Worm (Caenorhabditis elegans) whole organism, L4 larva: Measurements from ENCODE around the gene F42A9.8.

Source experiments
- T20F7.1 ChIP-seq: fragments of 200-800 bp; sonication (Bioruptor generic); optimal IDR thresholded peaks from 2 replicates; lab custom pipeline; 2018; ENCODE audit warnings: mild to moderate bottlenecking, missing genetic modification characterization, missing compliant biosample characterization
- Y75B8A.6 ChIP-seq: fragments of 200-800 bp; sonication (Bioruptor generic); IDR thresholded peaks from 2 replicates; pipeline ENCODE4 v1.3.6; 2022; ENCODE audit warnings: missing genetic modification reagents, missing genetic modification characterization, missing compliant biosample characterization
- ZK337.2 ChIP-seq: fragments of 200-800 bp; sonication (Bioruptor generic); IDR thresholded peaks from 2 replicates; pipeline ENCODE4 v1.3.6; 2022; ENCODE audit warnings: missing genetic modification reagents, missing genetic modification characterization, missing compliant biosample characterization
- ama-1 ChIP-seq: fragments of 150-350 bp; optimal IDR thresholded peaks from 2 replicates; lab custom pipeline; 2014; ENCODE audit warnings: inconsistent platforms, mixed read lengths
- ceh-82 ChIP-seq: sonication (generic microtip); optimal IDR thresholded peaks from 2 replicates; lab custom pipeline; 2017; ENCODE audit warnings: missing biosample characterization, missing genetic modification characterization
- ces-1 ChIP-seq: fragments of 150-350 bp; sonication (generic microtip); optimal IDR thresholded peaks from 4 replicates; lab custom pipeline; 2014; ENCODE audit warnings: missing biosample characterization, missing genetic modification reagents, missing genetic modification characterization
- ctbp-1 ChIP-seq: fragments of 200-800 bp; sonication (Bioruptor generic); IDR thresholded peaks from 2 replicates; pipeline ENCODE4 v1.3.6; 2022; ENCODE audit warnings: missing genetic modification reagents, missing genetic modification characterization, missing compliant biosample characterization
- daf-16 ChIP-seq, 3 experiments: sonication (generic microtip); optimal IDR thresholded peaks; 2 replicates each; lab custom pipeline; 2016 to 2017; ENCODE audit warnings: missing genetic modification characterization in 3 of 3, missing genetic modification reagents in 3 of 3, mild to moderate bottlenecking in 2 of 3, missing compliant biosample characterization in 2 of 3, missing biosample characterization in 1 of 3, moderate library complexity in 1 of 3
- daf-8 ChIP-seq: fragments of 200-800 bp; sonication (Bioruptor generic); IDR thresholded peaks from 2 replicates; pipeline ENCODE4 v1.3.6; 2022; ENCODE audit warnings: missing genetic modification characterization, missing compliant biosample characterization
- dmd-8 ChIP-seq: fragments of 200-800 bp; sonication (Bioruptor generic); IDR thresholded peaks from 2 replicates; pipeline ENCODE4 v1.3.6; 2022; ENCODE audit warnings: missing genetic modification characterization, missing compliant biosample characterization
- duxl-1 ChIP-seq: sonication (generic microtip); optimal IDR thresholded peaks from 2 replicates; lab custom pipeline; 2016; ENCODE audit warnings: mild to moderate bottlenecking, missing genetic modification characterization, moderate library complexity, missing compliant biosample characterization; ENCODE audit not compliant: poor library complexity
- dve-1 ChIP-seq: sonication (generic microtip); optimal IDR thresholded peaks from 2 replicates; lab custom pipeline; 2017; ENCODE audit warnings: antibody characterized with exemption, mild to moderate bottlenecking, missing genetic modification characterization, missing compliant biosample characterization; ENCODE audit not compliant: insufficient read depth
- hlh-30 ChIP-seq: sonication (generic microtip); optimal IDR thresholded peaks from 2 replicates; lab custom pipeline; 2017; ENCODE audit warnings: antibody characterized with exemption, mild to moderate bottlenecking, missing genetic modification characterization, missing compliant biosample characterization; ENCODE audit not compliant: insufficient read depth
- hmg-1.1 ChIP-seq: fragments of 200-800 bp; sonication (Bioruptor generic); IDR thresholded peaks from 2 replicates; pipeline ENCODE4 v1.3.6; 2022; ENCODE audit warnings: missing genetic modification reagents, missing genetic modification characterization, missing compliant biosample characterization
- lin-15B ChIP-seq: fragments of 150-350 bp; sonication (generic microtip); optimal IDR thresholded peaks from 3 replicates; lab custom pipeline; 2014; ENCODE audit warnings: missing biosample characterization, missing genetic modification characterization
- lin-29 ChIP-seq: fragments of 200-800 bp; sonication (Bioruptor generic); IDR thresholded peaks from 2 replicates; pipeline ENCODE4 v1.3.6; 2022; ENCODE audit warnings: missing genetic modification reagents, missing genetic modification characterization, missing compliant biosample characterization
- lsy-2 ChIP-seq, 2 experiments: fragments of 150-350 bp in 1 of 2; sonication (generic microtip) in 1 of 2; optimal IDR thresholded peaks; 2 replicates each; lab custom pipeline; 2014 to 2017; ENCODE audit warnings: missing biosample characterization in 2 of 2, missing genetic modification characterization in 2 of 2
- mdl-1 ChIP-seq, 2 experiments: fragments of 150-350 bp in 1 of 2; sonication (generic microtip) in 1 of 2; optimal IDR thresholded peaks; 2 replicates each; lab custom pipeline; 2014 to 2017; ENCODE audit warnings: missing biosample characterization in 2 of 2, missing genetic modification characterization in 2 of 2
- mes-2 ChIP-seq: sonication (generic microtip); optimal IDR thresholded peaks from 2 replicates; lab custom pipeline; 2016; ENCODE audit warnings: missing genotype, mild to moderate bottlenecking, missing genetic modification characterization, missing compliant biosample characterization; ENCODE audit not compliant: poor library complexity, severe bottlenecking
- mxl-3 ChIP-seq: fragments of 200-800 bp; sonication (Bioruptor generic); optimal IDR thresholded peaks from 2 replicates; lab custom pipeline; 2018; ENCODE audit warnings: mild to moderate bottlenecking, missing genetic modification characterization, missing compliant biosample characterization
- nhr-11 ChIP-seq: fragments of 150-350 bp; optimal IDR thresholded peaks from 2 replicates; lab custom pipeline; 2014; ENCODE audit warnings: missing biosample characterization, missing genetic modification characterization
- nhr-28 ChIP-seq: fragments of 150-350 bp; optimal IDR thresholded peaks from 2 replicates; lab custom pipeline; 2014; ENCODE audit warnings: missing biosample characterization, missing genetic modification characterization
- nhr-41 ChIP-seq: fragments of 200-800 bp; sonication (Bioruptor generic); IDR thresholded peaks from 2 replicates; pipeline ENCODE4 v1.3.6; 2022; ENCODE audit warnings: missing genetic modification reagents, missing genetic modification characterization, missing compliant biosample characterization
- nhr-76 ChIP-seq: fragments of 150-350 bp; optimal IDR thresholded peaks from 2 replicates; lab custom pipeline; 2014; ENCODE audit warnings: missing biosample characterization, missing genetic modification characterization
- nhr-77 ChIP-seq: fragments of 150-350 bp; optimal IDR thresholded peaks from 2 replicates; lab custom pipeline; 2014; ENCODE audit warnings: missing biosample characterization, missing genetic modification characterization
- rbr-2 ChIP-seq: sonication (generic microtip); optimal IDR thresholded peaks from 2 replicates; lab custom pipeline; 2016; ENCODE audit warnings: missing genotype, missing genetic modification characterization, missing compliant biosample characterization
- set-16 ChIP-seq: fragments of 200-800 bp; sonication (Bioruptor generic); IDR thresholded peaks from 2 replicates; pipeline ENCODE4 v1.3.6; 2022; ENCODE audit warnings: missing genetic modification reagents, missing genetic modification characterization, missing compliant biosample characterization
- snpc-1.2 ChIP-seq: fragments of 200-800 bp; sonication (Bioruptor generic); IDR thresholded peaks from 2 replicates; pipeline ENCODE4 v1.3.6; 2022; ENCODE audit warnings: missing genetic modification reagents, missing genetic modification characterization, missing compliant biosample characterization
- snpc-4 ChIP-seq: fragments of 150-350 bp; optimal IDR thresholded peaks from 2 replicates; lab custom pipeline; 2014; ENCODE audit warnings: missing biosample characterization, missing genetic modification characterization
- spr-1 ChIP-seq: sonication (generic microtip); optimal IDR thresholded peaks from 2 replicates; lab custom pipeline; 2016; ENCODE audit warnings: mild to moderate bottlenecking, missing genetic modification characterization, missing compliant biosample characterization
- unc-62 ChIP-seq, 3 experiments: fragments of 150-350 bp in 1 of 3; sonication (generic microtip); optimal IDR thresholded peaks in 2 of 3; peaks in 1 of 3; 1 replicate in 1 of 3; 2 replicates in 2 of 3; lab custom pipeline; 2014 to 2017; ENCODE audit warnings: missing biosample characterization in 3 of 3, missing genetic modification characterization in 3 of 3, missing genetic modification reagents in 3 of 3, missing genotype in 1 of 3
- zfp-2 ChIP-seq: sonication (generic microtip); optimal IDR thresholded peaks from 2 replicates; lab custom pipeline; 2016; ENCODE audit warnings: mild to moderate bottlenecking, missing genetic modification characterization, missing compliant biosample characterization
- zip-2 ChIP-seq: fragments of 150-350 bp; optimal IDR thresholded peaks from 2 replicates; lab custom pipeline; 2014; ENCODE audit warnings: missing biosample characterization, missing genetic modification characterization

Gene F42A9.8

ce11 chrIV:8607468-8607867, 11.1 kb downstream of the F42A9.8 start:
- 0 out of 2 replicates have a peak, but pooled peaks have one; percentile 15 for TF ChIP-seq snpc-1.2 (GFP tag; lab: Robert Waterston, UW)
- TF ChIP-seq, all 104 proteins: peak for 1; not testable (repeated sequence) for 103

- TF ChIP-seq set-16, result no peak
- peak; percentile 37; the same call in 1 of the 2 replicates for TF ChIP-seq ZK337.2 (GFP tag; lab: Robert Waterston, UW)
- no peak for TF ChIP-seq lin-29
- peak in 1 of 2 experiments; percentile 1 for TF ChIP-seq mdl-1 (tag; optimal IDR thresholded peaks at IDR 0.05; lab: Kevin White, UChicago)
- peak; percentile 66 for TF ChIP-seq nhr-11 (tag; lab: Kevin White, UChicago)
- no peak for TF ChIP-seq dmd-8 (GFP tag; lab: Robert Waterston, UW)
- TF ChIP-seq nhr-76 (tag; lab: Kevin White, UChicago), result no peak
- TF ChIP-seq daf-16 (GFP tag; optimal IDR thresholded peaks at IDR 0.05; lab: Kevin White, UChicago), result peak in 1 of 2 experiments; percentile 48
- TF ChIP-seq daf-16 (tag; optimal IDR thresholded peaks at IDR 0.05; lab: Kevin White, UChicago), result no peak
- no peak for TF ChIP-seq ctbp-1
- peak in 1 of 2 experiments; percentile 41 for TF ChIP-seq unc-62 (GFP tag; optimal IDR thresholded peaks at IDR 0.05 in 1 of 2; lab: Kevin White, UChicago)
- no peak for TF ChIP-seq unc-62 (tag; optimal IDR thresholded peaks at IDR 0.05; lab: Kevin White, UChicago)
- no peak for TF ChIP-seq daf-8
Observed at ce11 chrIV:8605217-8605616, 13.4 kb downstream of the F42A9.8 start.

- TF ChIP-seq snpc-4 (tag; lab: Kevin White, UChicago) (no peak), ama-1 (lab: Kevin White, UChicago) (no peak), nhr-77 (tag; lab: Kevin White, UChicago) (no peak), ctbp-1 (no peak), spr-1 (tag; lab: Kevin White, UChicago) (no peak), lin-15B (tag; lab: Kevin White, UChicago) (no peak), ceh-82 (tag; lab: Kevin White, UChicago) (no peak), zfp-2 (tag; lab: Kevin White, UChicago) (no peak), nhr-41 (GFP tag; lab: Robert Waterston, UW) (no peak), dve-1 (tag; lab: Kevin White, UChicago) (no peak), ces-1 (GFP tag; lab: Kevin White, UChicago) (no peak), zip-2 (tag; lab: Kevin White, UChicago) (no peak), mes-2 (tag; lab: Kevin White, UChicago) (no peak), mxl-3 (GFP tag; lab: Kevin White, UChicago) (no peak), Y75B8A.6 (GFP tag; lab: Robert Waterston, UW) (no peak), T20F7.1 (GFP tag; lab: Kevin White, UChicago) (no peak)
Observed at ce11 chrIV:8602877-8603276, 15.7 kb downstream of the F42A9.8 start, which contains the start of gene Y59H11AR.10. Gene Y59H11AR.10 (plus strand): TSS chrIV:8603177.

- peak; percentile 2 for TF ChIP-seq hlh-30
- TF ChIP-seq nhr-28 (tag; lab: Kevin White, UChicago), result peak; percentile 70
- TF ChIP-seq ceh-82 (tag; lab: Kevin White, UChicago), result no peak
- peak in 1 of 2 experiments; percentile 15 for TF ChIP-seq unc-62 (GFP tag; optimal IDR thresholded peaks at IDR 0.05 in 1 of 2; lab: Kevin White, UChicago)
- no peak for TF ChIP-seq unc-62 (tag; optimal IDR thresholded peaks at IDR 0.05; lab: Kevin White, UChicago)
Observed at ce11 chrIV:8600712-8601330, 17.8 kb downstream of the F42A9.8 start, which contains the start of gene Y59H11AR.4. Gene Y59H11AR.4 (minus strand): TSS chrIV:8600762.

- TF ChIP-seq lsy-2 (tag; optimal IDR thresholded peaks at IDR 0.05; lab: Kevin White, UChicago) (peak in 1 of 2 experiments; percentile 12), duxl-1 (tag; lab: Kevin White, UChicago) (peak; percentile 91), hmg-1.1 (GFP tag; lab: Robert Waterston, UW) (peak; percentile 45; the same call in 1 of the 2 replicates), unc-62 (GFP tag; optimal IDR thresholded peaks at IDR 0.05 in 1 of 2; lab: Kevin White, UChicago) (peak in 1 of 2 experiments; percentile 28), unc-62 (tag; optimal IDR thresholded peaks at IDR 0.05; lab: Kevin White, UChicago) (no peak), rbr-2 (peak; percentile 7), mxl-3 (GFP tag; lab: Kevin White, UChicago) (no peak), nhr-41 (GFP tag; lab: Robert Waterston, UW) (no peak)
Observed at ce11 chrIV:8597504-8597903, 21.1 kb downstream of the F42A9.8 start.
